Fruit fly (Drosophila melanogaster): Measurements from ENCODE around the gene osa.
A peak's percentile ranks its signal among the peaks of the same experiment; 100 is the strongest.

osa gene

dm6 chr3R:17655040-17655439 is 63.1 kb downstream of the osa start (continued):
- TF ChIP-seq tap (tag; optimal IDR thresholded peaks at IDR 0.05) (peak; percentile 2), emc (GFP tag; optimal IDR thresholded peaks at IDR 0.05) (no peak), CG4360 (GFP tag; IDR thresholded peaks at IDR 0.05) (no peak), Vsx1 (GFP tag; optimal IDR thresholded peaks at IDR 0.05) (no peak), sr (GFP tag; IDR thresholded peaks at IDR 0.05) (no peak), Gug (GFP tag; IDR thresholded peaks at IDR 0.05) (no peak), NC2β (GFP tag; optimal IDR thresholded peaks at IDR 0.05) (no peak), H15 (GFP tag; IDR thresholded peaks at IDR 0.05) (no peak), kay (GFP tag; optimal IDR thresholded peaks at IDR 0.05) (no peak), CG12769 (tag; optimal IDR thresholded peaks at IDR 0.05) (no peak), CG1233 (GFP tag; optimal IDR thresholded peaks at IDR 0.05) (peak; percentile 61), exex (tag; optimal IDR thresholded peaks at IDR 0.05) (no peak), CG11696 (GFP tag; IDR thresholded peaks at IDR 0.05) (no peak), ash1 (GFP tag; optimal IDR thresholded peaks at IDR 0.05) (no peak), disco-r (GFP tag; optimal IDR thresholded peaks at IDR 0.05) (no peak), CoRest (tag; optimal IDR thresholded peaks at IDR 0.05) (peak; percentile 33), dpn (GFP tag; optimal IDR thresholded peaks at IDR 0.05) (no peak), az2 (GFP tag; optimal IDR thresholded peaks at IDR 0.05) (no peak), B-H1 (GFP tag; IDR thresholded peaks at IDR 0.05) (no peak), CG34376 (GFP tag; optimal IDR thresholded peaks at IDR 0.05) (no peak), CG1832 (GFP tag; optimal IDR thresholded peaks at IDR 0.05) (no peak), Hsf (GFP tag; optimal IDR thresholded peaks at IDR 0.05) (no peak), CrebB (tag; optimal IDR thresholded peaks at IDR 0.05) (peak; percentile 44), PHDP (tag; optimal IDR thresholded peaks at IDR 0.05) (peak; percentile 64), CG11398 (GFP tag; optimal IDR thresholded peaks at IDR 0.05) (no peak), CG10431 (GFP tag; optimal IDR thresholded peaks at IDR 0.05) (peak; percentile 27), CG9727 (GFP tag; optimal IDR thresholded peaks at IDR 0.05) (peak; percentile 22), NC2α (GFP tag; optimal IDR thresholded peaks at IDR 0.05) (no peak), CG5180 (GFP tag; optimal IDR thresholded peaks at IDR 0.05) (no peak), CG6654 (GFP tag; optimal IDR thresholded peaks at IDR 0.05) (no peak), unpg (GFP tag; optimal IDR thresholded peaks at IDR 0.05) (peak; percentile 57), Scr (GFP tag; IDR thresholded peaks at IDR 0.05; ENCODE audit: partially characterized antibody) (no peak), vfl (GFP tag; optimal IDR thresholded peaks at IDR 0.05) (no peak), Ssrp (tag; optimal IDR thresholded peaks at IDR 0.05) (no peak), Oli (tag; optimal IDR thresholded peaks at IDR 0.05) (peak; percentile 5), HHEX (GFP tag; optimal IDR thresholded peaks at IDR 0.05) (peak; percentile 24), CG3726 (GFP tag; IDR thresholded peaks at IDR 0.05) (no peak), schlank (tag; optimal IDR thresholded peaks at IDR 0.05) (no peak), CG34422 (GFP tag; IDR thresholded peaks at IDR 0.05) (no peak), jigr1 (GFP tag; IDR thresholded peaks at IDR 0.05) (no peak), Elba2 (GFP tag; optimal IDR thresholded peaks at IDR 0.05) (no peak), HLH4C (GFP tag; IDR thresholded peaks at IDR 0.05; ENCODE audit: partially characterized antibody) (no peak), cad (GFP tag; optimal IDR thresholded peaks at IDR 0.05) (no peak), CG11085 (GFP tag; IDR thresholded peaks at IDR 0.05) (no peak), CG1792 (GFP tag; optimal IDR thresholded peaks at IDR 0.05) (no peak), BtbVII (GFP tag; optimal IDR thresholded peaks at IDR 0.05) (no peak), crc (GFP tag; optimal IDR thresholded peaks at IDR 0.05) (no peak), trem (tag; optimal IDR thresholded peaks at IDR 0.05) (no peak), so (GFP tag; IDR thresholded peaks at IDR 0.05) (no peak), usp (GFP tag; optimal IDR thresholded peaks at IDR 0.05) (no peak), Dref (GFP tag; IDR thresholded peaks at IDR 0.05) (no peak), her (GFP tag; optimal IDR thresholded peaks at IDR 0.05) (no peak), CG11093 (GFP tag; IDR thresholded peaks at IDR 0.05) (no peak)
